Worm (Caenorhabditis elegans): ENCODE results near the gene F53A9.6.

- no peak for TF ChIP-seq scrt-1 (GFP tag; IDR thresholded peaks at IDR 0.05)
- TF ChIP-seq tbx-37 (GFP tag; conservative IDR thresholded peaks at IDR 0.05) = no peak
- no peak for TF ChIP-seq hmbx-1 (tag; optimal IDR thresholded peaks at IDR 0.05)
These were observed 23.4 kb upstream of the F53A9.6 start, which contains the start of gene M02D8.3 for ce11 chrX:8736965-8737464.

Measured in whole organism, early embryonic.